Worm (Caenorhabditis elegans) whole organism, late embryonic: Measurements from ENCODE around the gene eas-1.

Experiments
- elt-4 ChIP-seq: sonication (generic microtip); optimal IDR thresholded peaks from 2 replicates; lab custom pipeline; 2016; ENCODE audit warnings: missing genetic modification characterization, missing compliant biosample characterization
- eyg-1 ChIP-seq: sonication (generic microtip); optimal IDR thresholded peaks from 2 replicates; lab custom pipeline; 2016; ENCODE audit warnings: missing genotype, missing genetic modification characterization, missing compliant biosample characterization
- sdc-2 ChIP-seq: sonication (generic microtip); optimal IDR thresholded peaks from 2 replicates; lab custom pipeline; 2016; ENCODE audit warnings: missing genotype, missing genetic modification characterization, missing compliant biosample characterization

- TF ChIP-seq eyg-1 (tag; lab: Kevin White, UChicago) (no peak), sdc-2 (tag; lab: Kevin White, UChicago) (no peak), elt-4 (tag; lab: Kevin White, UChicago) (no peak)
Measured at ce11 chrII:4752257-4752728, 12.1 kb downstream of the eas-1 start, which contains the start of gene F41C3.1.
